Worm (Caenorhabditis elegans) whole organism, L1 larva: Measurements from ENCODE around the gene rsr-2.

Experiments
- C16A3.4 ChIP-seq: fragments of 150-350 bp; optimal IDR thresholded peaks from 2 replicates; lab custom pipeline; 2014; ENCODE audit warnings: missing biosample characterization, missing genetic modification characterization
- Y116A8C.19 ChIP-seq: sonication (generic microtip); optimal IDR thresholded peaks from 2 replicates; lab custom pipeline; 2016; ENCODE audit warnings: missing compliant biosample characterization, missing genetic modification characterization, borderline replicate concordance
- aha-1 ChIP-seq: fragments of 150-350 bp; optimal IDR thresholded peaks from 2 replicates; lab custom pipeline; 2014; ENCODE audit warnings: missing biosample characterization, missing genetic modification characterization
- alr-1 ChIP-seq: fragments of 200-800 bp; sonication (Bioruptor generic); optimal IDR thresholded peaks from 2 replicates; lab custom pipeline; 2018; ENCODE audit warnings: borderline replicate concordance, mild to moderate bottlenecking, missing genetic modification characterization, missing compliant biosample characterization
- ama-1 ChIP-seq: fragments of 150-350 bp; optimal IDR thresholded peaks from 2 replicates; lab custom pipeline; 2014
- blmp-1 ChIP-seq: fragments of 150-350 bp; optimal IDR thresholded peaks from 2 replicates; lab custom pipeline; 2014; ENCODE audit warnings: missing biosample characterization, missing genetic modification characterization
- ceh-8 ChIP-seq: fragments of 200-800 bp; sonication (Bioruptor generic); optimal IDR thresholded peaks from 2 replicates; lab custom pipeline; 2018; ENCODE audit warnings: mild to moderate bottlenecking, missing genetic modification characterization, moderate library complexity, missing compliant biosample characterization
- ceh-82 ChIP-seq, 3 experiments: fragments of 150-350 bp in 1 of 3; sonication (generic microtip) in 2 of 3; optimal IDR thresholded peaks; 2 replicates each; lab custom pipeline; 2014 to 2017; ENCODE audit warnings: missing biosample characterization in 3 of 3, missing genetic modification characterization in 3 of 3
- dpl-1 ChIP-seq, 3 experiments: fragments of 150-350 bp in 2 of 3; sonication (generic microtip) in 1 of 3; optimal IDR thresholded peaks; 2 replicates each; lab custom pipeline; 2014 to 2017; ENCODE audit warnings: missing biosample characterization in 3 of 3, missing genetic modification characterization in 3 of 3, missing genetic modification reagents in 3 of 3
- dsc-1 ChIP-seq: sonication (generic microtip); optimal IDR thresholded peaks from 2 replicates; lab custom pipeline; 2016; ENCODE audit warnings: mild to moderate bottlenecking, missing genetic modification characterization, missing compliant biosample characterization
- efl-1 ChIP-seq, 4 experiments: fragments of 150-350 bp; optimal IDR thresholded peaks in 3 of 4; peaks in 1 of 4; 1 replicate in 1 of 4; 2 replicates in 3 of 4; lab custom pipeline; 2014; ENCODE audit warnings: missing biosample characterization in 2 of 4, missing genetic modification characterization in 2 of 4, missing genetic modification reagents in 2 of 4
- efl-3 ChIP-seq: fragments of 200-800 bp; sonication (Bioruptor generic); optimal IDR thresholded peaks from 2 replicates; lab custom pipeline; 2018; ENCODE audit warnings: mild to moderate bottlenecking, missing genetic modification characterization, missing compliant biosample characterization
- elt-2 ChIP-seq: sonication (generic microtip); optimal IDR thresholded peaks from 2 replicates; lab custom pipeline; 2016; ENCODE audit warnings: missing genetic modification characterization, mild to moderate bottlenecking, inconsistent platforms, missing compliant biosample characterization, missing genetic modification reagents
- fkh-4 ChIP-seq: sonication (generic microtip); optimal IDR thresholded peaks from 2 replicates; lab custom pipeline; 2016; ENCODE audit warnings: missing compliant biosample characterization, missing genetic modification characterization, borderline replicate concordance
- hlh-17 ChIP-seq: fragments of 200-800 bp; sonication (Bioruptor generic); optimal IDR thresholded peaks from 2 replicates; lab custom pipeline; 2018; ENCODE audit warnings: missing genetic modification characterization, mild to moderate bottlenecking, missing compliant biosample characterization, moderate library complexity, borderline replicate concordance
- hlh-4 ChIP-seq: sonication (generic microtip); optimal IDR thresholded peaks from 2 replicates; lab custom pipeline; 2016; ENCODE audit warnings: mild to moderate bottlenecking, missing genetic modification characterization, missing compliant biosample characterization
- irx-1 ChIP-seq: sonication (generic microtip); optimal IDR thresholded peaks from 2 replicates; lab custom pipeline; 2016; ENCODE audit warnings: missing genetic modification characterization, missing compliant biosample characterization
- jun-1 ChIP-seq: fragments of 150-350 bp; optimal IDR thresholded peaks from 2 replicates; lab custom pipeline; 2014; ENCODE audit warnings: missing biosample characterization, missing genetic modification reagents, missing genetic modification characterization
- lin-15B ChIP-seq: fragments of 150-350 bp; sonication (generic microtip); optimal IDR thresholded peaks from 3 replicates; lab custom pipeline; 2014; ENCODE audit warnings: missing biosample characterization, missing genetic modification characterization
- lin-35 ChIP-seq, 2 experiments: fragments of 150-350 bp; optimal IDR thresholded peaks; 2 replicates each; lab custom pipeline; 2014; ENCODE audit warnings: missing biosample characterization in 2 of 2, missing genetic modification characterization in 2 of 2, missing genetic modification reagents in 2 of 2
- lir-3 ChIP-seq: sonication (generic microtip); optimal IDR thresholded peaks from 2 replicates; lab custom pipeline; 2016; ENCODE audit warnings: mild to moderate bottlenecking, missing genetic modification characterization, moderate library complexity, missing compliant biosample characterization; ENCODE audit not compliant: poor library complexity
- lsy-2 ChIP-seq, 2 experiments: fragments of 150-350 bp; optimal IDR thresholded peaks; 2 replicates each; lab custom pipeline; 2014; ENCODE audit warnings: missing biosample characterization in 2 of 2, missing genetic modification characterization in 2 of 2
- nhr-11 ChIP-seq: fragments of 150-350 bp; optimal IDR thresholded peaks from 2 replicates; lab custom pipeline; 2014; ENCODE audit warnings: missing biosample characterization, missing genetic modification characterization
- nhr-19 ChIP-seq: fragments of 200-800 bp; sonication (Bioruptor generic); conservative IDR thresholded peaks from 2 replicates; pipeline ENCODE4 v1.3.6; 2022; ENCODE audit warnings: missing genetic modification characterization, missing compliant biosample characterization
- nhr-28 ChIP-seq: fragments of 150-350 bp; optimal IDR thresholded peaks from 2 replicates; lab custom pipeline; 2014; ENCODE audit warnings: missing biosample characterization, missing genetic modification characterization
- nhr-47 ChIP-seq: sonication (generic microtip); optimal IDR thresholded peaks from 2 replicates; lab custom pipeline; 2016; ENCODE audit warnings: mild to moderate bottlenecking, missing genetic modification characterization, moderate library complexity, missing compliant biosample characterization
- nhr-71 ChIP-seq: sonication (generic microtip); optimal IDR thresholded peaks from 2 replicates; lab custom pipeline; 2016; ENCODE audit warnings: mild to moderate bottlenecking, missing genetic modification characterization, moderate library complexity, missing compliant biosample characterization
- nhr-76 ChIP-seq: sonication (generic microtip); optimal IDR thresholded peaks from 2 replicates; lab custom pipeline; 2017; ENCODE audit warnings: missing biosample characterization, missing genetic modification characterization
- nhr-77 ChIP-seq: fragments of 150-350 bp; optimal IDR thresholded peaks from 2 replicates; lab custom pipeline; 2014; ENCODE audit warnings: missing biosample characterization, missing genetic modification characterization
- pag-3 ChIP-seq: sonication (generic microtip); optimal IDR thresholded peaks from 2 replicates; lab custom pipeline; 2017; ENCODE audit warnings: missing genetic modification characterization, mild to moderate bottlenecking, missing compliant biosample characterization, antibody characterized with exemption, borderline replicate concordance; ENCODE audit not compliant: insufficient read depth
- pax-3 ChIP-seq: fragments of 200-800 bp; sonication (Bioruptor generic); optimal IDR thresholded peaks from 2 replicates; lab custom pipeline; 2018; ENCODE audit warnings: mild to moderate bottlenecking, missing genetic modification characterization, moderate library complexity, missing compliant biosample characterization
- pqm-1 ChIP-seq: sonication (generic microtip); optimal IDR thresholded peaks from 3 replicates; lab custom pipeline; 2017; ENCODE audit warnings: missing biosample characterization, missing genetic modification characterization
- skn-1 ChIP-seq: fragments of 150-350 bp; optimal IDR thresholded peaks from 2 replicates; lab custom pipeline; 2014; ENCODE audit warnings: missing biosample characterization, missing genetic modification characterization
- snpc-4 ChIP-seq: fragments of 150-350 bp; optimal IDR thresholded peaks from 2 replicates; lab custom pipeline; 2014; ENCODE audit warnings: missing biosample characterization, missing genetic modification characterization
- sox-4 ChIP-seq: sonication (generic microtip); optimal IDR thresholded peaks from 2 replicates; lab custom pipeline; 2016; ENCODE audit warnings: missing genetic modification characterization, missing compliant biosample characterization
- tlp-1 ChIP-seq: fragments of 150-350 bp; optimal IDR thresholded peaks from 2 replicates; lab custom pipeline; 2014; ENCODE audit warnings: missing biosample characterization, missing genetic modification characterization
- vab-15 ChIP-seq: sonication (generic microtip); optimal IDR thresholded peaks from 2 replicates; lab custom pipeline; 2017; ENCODE audit warnings: missing genotype, mild to moderate bottlenecking, missing genetic modification characterization, missing compliant biosample characterization
- xbp-1 ChIP-seq: sonication (generic microtip); optimal IDR thresholded peaks from 2 replicates; lab custom pipeline; 2016; ENCODE audit warnings: missing genetic modification characterization, missing compliant biosample characterization
- zag-1 ChIP-seq: fragments of 150-350 bp; optimal IDR thresholded peaks from 2 replicates; lab custom pipeline; 2014; ENCODE audit warnings: missing biosample characterization, missing genetic modification characterization
- ztf-11 ChIP-seq, 2 experiments: sonication (generic microtip); optimal IDR thresholded peaks; 2 replicates each; lab custom pipeline; 2016 to 2017; ENCODE audit warnings: missing genetic modification characterization in 2 of 2, missing biosample characterization in 1 of 2, missing compliant biosample characterization in 1 of 2

rsr-2 gene

ce11 chrII:12184857-12185256 lies 40.3 kb upstream of the rsr-2 start, which contains the start of gene Y57A10A.13:
Gene Y57A10A.13, minus strand, starts transcription at chrII:12184902.
- TF ChIP-seq nhr-76 (tag; lab: Kevin White, UChicago) = no peak
- TF ChIP-seq Y116A8C.19 (tag; lab: Kevin White, UChicago) = no peak
- TF ChIP-seq lsy-2 (tag; optimal IDR thresholded peaks at IDR 0.05; lab: Kevin White, UChicago) = peak; percentile 4 to 52
- TF ChIP-seq efl-1 (optimal IDR thresholded peaks at IDR 0.05; lab: Kevin White, UChicago) = peak; percentile 58 to 80
- TF ChIP-seq efl-1 (GFP tag; optimal IDR thresholded peaks at IDR 0.05 in 1 of 2; lab: Kevin White, UChicago) = peak; percentile 84 to 98
- TF ChIP-seq ztf-11 (tag; optimal IDR thresholded peaks at IDR 0.05; lab: Kevin White, UChicago) = no peak
- no peak for TF ChIP-seq lir-3 (tag; lab: Kevin White, UChicago)
- TF ChIP-seq lin-35 (GFP tag; optimal IDR thresholded peaks at IDR 0.05; lab: Kevin White, UChicago) = peak; percentile 72 to 89
- peak; percentile 13 for TF ChIP-seq blmp-1 (tag; lab: Kevin White, UChicago)
- TF ChIP-seq ceh-82 (tag; optimal IDR thresholded peaks at IDR 0.05; lab: Kevin White, UChicago) = no peak
- TF ChIP-seq efl-3 (GFP tag; lab: Kevin White, UChicago) = no peak
- TF ChIP-seq nhr-28 = no peak
- TF ChIP-seq aha-1 (tag; lab: Kevin White, UChicago) = no peak
- TF ChIP-seq nhr-47 (tag; lab: Kevin White, UChicago) = no peak
- peak; percentile 15 for TF ChIP-seq skn-1 (tag; lab: Kevin White, UChicago)
- TF ChIP-seq dpl-1 (GFP tag; optimal IDR thresholded peaks at IDR 0.05; lab: Kevin White, UChicago) = peak; percentile 72 to 87 (median 79)
- TF ChIP-seq pax-3 = no peak
- TF ChIP-seq irx-1 (tag; lab: Kevin White, UChicago) = no peak
- no peak for TF ChIP-seq sox-4
- no peak for TF ChIP-seq zag-1 (tag; lab: Kevin White, UChicago)
- no peak for TF ChIP-seq xbp-1 (tag; lab: Kevin White, UChicago)
- no peak for TF ChIP-seq snpc-4 (tag; lab: Kevin White, UChicago)
- no peak for TF ChIP-seq hlh-17 (GFP tag; lab: Kevin White, UChicago)
- TF ChIP-seq dsc-1 (tag; lab: Kevin White, UChicago) = no peak
- no peak for TF ChIP-seq hlh-4
- no peak for TF ChIP-seq nhr-77 (tag; lab: Kevin White, UChicago)
- no peak for TF ChIP-seq ceh-8 (GFP tag; lab: Kevin White, UChicago)
- TF ChIP-seq nhr-11 (tag; lab: Kevin White, UChicago) = no peak
- no peak for TF ChIP-seq ama-1 (lab: Kevin White, UChicago)

ce11 chrII:12185710-12186109 lies 39.4 kb upstream of the rsr-2 start, which contains the start of gene Y57A10A.14:
Gene Y57A10A.14, plus strand, starts transcription at chrII:12185937.
- TF ChIP-seq dpl-1 (GFP tag; optimal IDR thresholded peaks at IDR 0.05; lab: Kevin White, UChicago) = peak in 1 of 3 experiments; percentile 4
- peak; percentile 39 for TF ChIP-seq jun-1 (tag; lab: Kevin White, UChicago)
- TF ChIP-seq C16A3.4 (tag; lab: Kevin White, UChicago) = no peak
- no peak for TF ChIP-seq skn-1 (tag; lab: Kevin White, UChicago)
- no peak for TF ChIP-seq fkh-4 (tag; lab: Kevin White, UChicago)
- TF ChIP-seq zag-1 (tag; lab: Kevin White, UChicago) = no peak
- TF ChIP-seq nhr-19 = no peak
- TF ChIP-seq vab-15 (tag; lab: Kevin White, UChicago) = no peak
- no peak for TF ChIP-seq lin-15B (tag; lab: Kevin White, UChicago)
- no peak for TF ChIP-seq alr-1 (tag; lab: Kevin White, UChicago)
- no peak for TF ChIP-seq efl-1 (optimal IDR thresholded peaks at IDR 0.05; lab: Kevin White, UChicago)
- TF ChIP-seq efl-1 (GFP tag; optimal IDR thresholded peaks at IDR 0.05 in 1 of 2; lab: Kevin White, UChicago) = peak in 1 of 2 experiments; percentile 88
- TF ChIP-seq lin-35 (GFP tag; optimal IDR thresholded peaks at IDR 0.05; lab: Kevin White, UChicago) = peak in 1 of 2 experiments; percentile 19
- peak; percentile 72 for TF ChIP-seq tlp-1 (tag; lab: Kevin White, UChicago)
- no peak for TF ChIP-seq nhr-11 (tag; lab: Kevin White, UChicago)
- TF ChIP-seq nhr-71 (tag; lab: Kevin White, UChicago) = no peak
- TF ChIP-seq elt-2 = peak; percentile 91
- no peak for TF ChIP-seq pag-3 (tag; lab: Kevin White, UChicago)
- peak; percentile 52 for TF ChIP-seq pqm-1
- TF ChIP-seq aha-1 (tag; lab: Kevin White, UChicago) = no peak
